Fruit fly (Drosophila melanogaster): ENCODE results near the gene CG46314.

DNA sequence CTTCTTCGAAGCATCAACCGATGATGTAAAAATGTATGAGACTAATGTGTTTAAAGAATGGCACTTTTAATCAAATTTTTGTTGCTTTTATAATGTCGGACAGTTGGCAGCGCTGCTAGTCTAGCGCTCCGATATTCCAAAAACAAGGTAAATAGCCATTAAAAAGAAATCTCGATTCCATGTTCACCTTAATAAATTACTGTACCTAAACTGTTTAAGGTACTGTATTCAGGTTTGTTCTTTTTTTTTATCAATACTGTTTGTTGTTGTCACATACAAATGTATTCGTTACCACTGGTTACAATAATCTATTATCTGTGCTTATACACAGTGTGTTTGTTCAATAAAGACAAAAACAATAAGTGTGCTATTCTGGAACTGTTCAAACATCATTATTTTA, 46.8 kb downstream of the CG46314 start, which contains the start of gene dtr:
- no peak for TF ChIP-seq h (GFP tag; optimal IDR thresholded peaks at IDR 0.05)
- no peak for TF ChIP-seq fru (GFP tag; optimal IDR thresholded peaks at IDR 0.05)
- no peak for TF ChIP-seq pan (optimal IDR thresholded peaks at IDR 0.05)
- no peak for TF ChIP-seq Abd-B (GFP tag; optimal IDR thresholded peaks at IDR 0.05)

Measured in whole organism, wandering third instar larva.